Fruit fly (Drosophila melanogaster): Measurements from ENCODE around the gene Tango1.

Tango1 gene

DNA sequence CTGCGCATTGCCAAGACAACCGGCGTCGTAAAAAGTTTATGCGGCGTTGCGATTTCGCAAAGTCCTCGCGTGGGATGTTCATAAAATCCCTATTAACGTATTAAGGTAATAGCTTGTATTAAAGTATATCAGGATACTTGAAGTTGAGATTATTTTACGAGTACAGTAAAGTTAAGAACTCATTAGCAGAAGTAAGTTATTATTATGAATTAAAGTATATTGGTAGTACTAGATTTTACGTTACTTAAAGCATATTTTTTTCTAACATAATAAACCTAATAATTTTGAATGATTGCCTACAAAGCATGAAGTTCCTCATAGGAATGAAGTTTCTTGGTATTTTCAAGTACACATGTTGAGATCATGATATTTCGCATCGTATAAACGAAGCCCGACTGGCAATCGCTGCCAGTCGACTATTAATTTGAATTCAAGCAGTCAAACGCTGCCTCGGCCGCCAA, 44.6 kb downstream of the Tango1 start:
- no peak for TF ChIP-seq Crg-1 (GFP tag; optimal IDR thresholded peaks at IDR 0.05)
- TF ChIP-seq CG11617 (GFP tag; optimal IDR thresholded peaks at IDR 0.05), result no peak
- no peak for TF ChIP-seq CG7101 (tag; optimal IDR thresholded peaks at IDR 0.05)
- TF ChIP-seq CG7045 (GFP tag; optimal IDR thresholded peaks at IDR 0.05), result no peak
- TF ChIP-seq Hr96 (GFP tag; optimal IDR thresholded peaks at IDR 0.05), result no peak
- TF ChIP-seq cic (GFP tag; optimal IDR thresholded peaks at IDR 0.05), result no peak
- no peak for TF ChIP-seq kay (GFP tag; ENCODE audit: borderline replicate concordance)
- TF ChIP-seq CG14711 (tag; optimal IDR thresholded peaks at IDR 0.05), result no peak
- TF ChIP-seq CG1620 (GFP tag; optimal IDR thresholded peaks at IDR 0.05), result no peak
- TF ChIP-seq Clk (GFP tag; optimal IDR thresholded peaks at IDR 0.05), result no peak
- TF ChIP-seq Mnt (GFP tag; optimal IDR thresholded peaks at IDR 0.05), result no peak
- no peak for TF ChIP-seq bab1 (GFP tag; optimal IDR thresholded peaks at IDR 0.05)

DNA sequence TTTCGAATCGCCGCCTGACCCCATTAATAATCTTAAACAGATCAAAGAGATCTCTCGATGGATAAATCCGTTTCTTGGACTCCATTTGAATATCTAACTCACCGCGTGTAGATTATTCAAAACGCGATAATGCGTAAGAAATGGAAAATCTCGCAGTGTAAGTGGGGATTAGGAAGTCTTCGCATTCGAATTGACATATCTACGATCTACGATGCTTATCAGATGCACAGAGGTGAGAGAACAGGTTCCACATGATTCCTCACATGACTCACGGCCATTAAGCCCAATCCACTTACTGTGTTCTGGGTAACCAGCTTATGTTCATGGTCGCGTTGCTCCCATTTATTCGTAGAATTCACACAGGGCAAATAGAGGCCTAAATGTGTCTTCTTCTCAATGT, 47.0 kb downstream of the Tango1 start:
- TF ChIP-seq Crg-1 (GFP tag; optimal IDR thresholded peaks at IDR 0.05) (no peak), CG11617 (GFP tag; optimal IDR thresholded peaks at IDR 0.05) (no peak), CG33017 (tag; optimal IDR thresholded peaks at IDR 0.05) (no peak), Clk (GFP tag; optimal IDR thresholded peaks at IDR 0.05) (no peak), CG7045 (GFP tag; optimal IDR thresholded peaks at IDR 0.05) (no peak), ovo (GFP tag; optimal IDR thresholded peaks at IDR 0.05) (no peak), CG5204 (GFP tag; optimal IDR thresholded peaks at IDR 0.05) (no peak), CG12768 (GFP tag; optimal IDR thresholded peaks at IDR 0.05) (no peak), tj (GFP tag; optimal IDR thresholded peaks at IDR 0.05) (no peak), cnc (optimal IDR thresholded peaks at IDR 0.05) (no peak), kay (GFP tag; ENCODE audit: borderline replicate concordance) (no peak), Hr96 (GFP tag; optimal IDR thresholded peaks at IDR 0.05) (no peak), CG7101 (tag; optimal IDR thresholded peaks at IDR 0.05) (no peak)

DNA sequence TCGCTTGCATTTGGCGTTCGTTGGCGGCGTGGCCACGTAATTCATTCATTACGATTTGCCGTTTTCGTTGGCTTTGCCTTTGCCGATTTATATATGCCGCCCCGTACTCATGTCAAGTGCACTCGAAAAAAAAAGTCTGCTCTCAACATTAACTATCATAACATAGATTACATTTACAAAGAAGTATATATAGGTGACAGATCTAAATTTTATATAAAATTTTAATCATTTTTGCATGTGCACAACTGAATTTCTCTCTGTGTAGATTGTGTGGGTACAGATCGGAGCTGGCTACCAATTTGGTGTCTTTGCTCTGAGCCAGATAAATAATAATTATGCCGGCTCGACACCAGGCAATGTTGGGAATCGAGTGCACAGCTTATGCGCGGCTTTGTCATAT, 49.2 kb downstream of the Tango1 start:
- no peak for TF ChIP-seq kay (GFP tag; ENCODE audit: borderline replicate concordance)
- TF ChIP-seq CG1620 (GFP tag; optimal IDR thresholded peaks at IDR 0.05), result no peak
- no peak for TF ChIP-seq cnc (optimal IDR thresholded peaks at IDR 0.05)
- no peak for TF ChIP-seq CG33017 (tag; optimal IDR thresholded peaks at IDR 0.05)
- TF ChIP-seq tj (GFP tag; optimal IDR thresholded peaks at IDR 0.05), result no peak
- TF ChIP-seq toe (GFP tag; optimal IDR thresholded peaks at IDR 0.05), result no peak
- TF ChIP-seq Mnt (GFP tag; optimal IDR thresholded peaks at IDR 0.05), result no peak

DNA sequence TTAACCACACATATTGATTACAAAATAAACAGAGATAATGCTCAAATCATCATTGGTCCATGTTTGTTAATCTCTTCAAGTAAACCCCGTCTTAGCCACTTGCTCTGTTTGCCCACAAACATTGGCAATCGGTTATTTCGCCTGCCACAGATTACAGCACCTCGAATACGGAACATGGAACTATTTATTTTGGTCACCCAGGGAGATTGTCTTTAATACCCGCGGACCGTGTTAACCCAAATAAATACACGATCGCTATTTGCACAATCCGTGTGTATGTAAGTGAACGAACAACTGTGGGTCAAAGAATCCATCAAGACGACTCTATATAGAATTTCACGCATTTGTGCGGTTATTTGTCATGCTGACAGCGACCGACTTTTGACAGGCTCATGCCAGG, 51.6 kb downstream of the Tango1 start:
- no peak for TF ChIP-seq cic (GFP tag; optimal IDR thresholded peaks at IDR 0.05)
- no peak for TF ChIP-seq CG12768 (GFP tag; optimal IDR thresholded peaks at IDR 0.05)
- no peak for TF ChIP-seq CG14711 (tag; optimal IDR thresholded peaks at IDR 0.05)
- TF ChIP-seq CG7101 (tag; optimal IDR thresholded peaks at IDR 0.05), result no peak
- no peak for TF ChIP-seq cnc (optimal IDR thresholded peaks at IDR 0.05)
- no peak for TF ChIP-seq CG5204 (GFP tag; optimal IDR thresholded peaks at IDR 0.05)
- no peak for TF ChIP-seq Hr96 (GFP tag; optimal IDR thresholded peaks at IDR 0.05)
- no peak for TF ChIP-seq CG11617 (GFP tag; optimal IDR thresholded peaks at IDR 0.05)
- no peak for TF ChIP-seq CG7045 (GFP tag; optimal IDR thresholded peaks at IDR 0.05)
- TF ChIP-seq CG1620 (GFP tag; optimal IDR thresholded peaks at IDR 0.05), result no peak
- TF ChIP-seq Mnt (GFP tag; optimal IDR thresholded peaks at IDR 0.05), result no peak
- no peak for TF ChIP-seq CG33017 (tag; optimal IDR thresholded peaks at IDR 0.05)
- no peak for TF ChIP-seq kay (GFP tag; ENCODE audit: borderline replicate concordance)
- no peak for TF ChIP-seq tj (GFP tag; optimal IDR thresholded peaks at IDR 0.05)
- no peak for TF ChIP-seq ovo (GFP tag; optimal IDR thresholded peaks at IDR 0.05)
- no peak for TF ChIP-seq toe (GFP tag; optimal IDR thresholded peaks at IDR 0.05)
- no peak for TF ChIP-seq Clk (GFP tag; optimal IDR thresholded peaks at IDR 0.05)
- no peak for TF ChIP-seq bab1 (GFP tag; optimal IDR thresholded peaks at IDR 0.05)

DNA sequence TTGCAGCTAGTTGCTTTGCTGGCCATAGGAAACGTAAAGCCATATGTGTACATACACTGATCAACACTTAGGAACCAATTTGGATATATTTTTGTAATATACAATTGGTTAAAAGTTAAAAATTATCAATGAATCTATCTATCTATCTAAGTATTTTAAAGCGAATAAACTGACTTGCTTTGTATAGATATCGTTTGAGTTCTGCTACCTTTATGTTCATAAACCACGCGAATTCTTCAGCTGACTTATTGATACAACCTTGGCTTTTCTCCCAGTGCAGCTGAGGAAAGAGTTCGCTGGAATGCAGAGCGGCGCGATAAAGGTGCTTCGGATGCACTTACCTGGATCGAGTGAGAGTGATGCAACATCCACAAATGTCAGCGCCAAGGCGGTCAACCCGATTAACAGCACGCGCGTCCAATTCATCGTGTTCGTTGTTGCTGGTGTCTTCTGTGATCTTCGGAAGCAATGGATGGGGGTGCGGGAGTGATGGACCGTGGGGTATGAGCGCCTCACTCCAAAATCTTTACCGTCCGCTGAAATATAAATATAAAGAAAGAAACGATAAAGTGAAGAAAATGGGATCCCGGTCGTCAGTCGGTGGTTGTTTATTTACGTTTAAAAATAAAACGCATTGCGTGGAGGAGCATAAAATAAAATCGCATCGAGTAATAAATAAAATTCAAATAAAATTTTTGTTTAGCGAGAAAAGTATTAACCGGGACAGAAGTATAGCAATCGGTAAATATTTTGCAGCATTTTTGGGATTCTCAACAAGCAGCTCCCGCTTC, 52.4 kb downstream of the Tango1 start:
- TF ChIP-seq CG11617 (GFP tag; optimal IDR thresholded peaks at IDR 0.05), result no peak
- no peak for TF ChIP-seq ovo (GFP tag; optimal IDR thresholded peaks at IDR 0.05)
- TF ChIP-seq pad (GFP tag; optimal IDR thresholded peaks at IDR 0.05), result no peak

Data from whole organism, adult.